Worm (Caenorhabditis elegans) whole organism, L3 larva: ENCODE data around the gene Y11D7A.9.

Experiments
- egl-27 ChIP-seq: sonication (generic microtip); optimal IDR thresholded peaks from 4 replicates; lab custom pipeline; 2017; ENCODE audit warnings: missing biosample characterization, missing genetic modification reagents, missing genetic modification characterization
- mdl-1 ChIP-seq: fragments of 150-350 bp; optimal IDR thresholded peaks from 2 replicates; lab custom pipeline; 2014; ENCODE audit warnings: missing biosample characterization, missing genetic modification characterization
- nfya-1 ChIP-seq: sonication (generic microtip); optimal IDR thresholded peaks from 2 replicates; lab custom pipeline; 2017; ENCODE audit warnings: missing genetic modification characterization, mild to moderate bottlenecking, missing compliant biosample characterization, antibody characterized with exemption, moderate library complexity; ENCODE audit not compliant: insufficient read depth
- nhr-43 ChIP-seq: sonication (generic microtip); optimal IDR thresholded peaks from 2 replicates; lab custom pipeline; 2016; ENCODE audit warnings: mild to moderate bottlenecking, missing genetic modification characterization, missing compliant biosample characterization; ENCODE audit not compliant: poor library complexity, severe bottlenecking
- tbx-2 ChIP-seq: sonication (generic microtip); optimal IDR thresholded peaks from 2 replicates; lab custom pipeline; 2016; ENCODE audit warnings: mild to moderate bottlenecking, missing genetic modification characterization, missing compliant biosample characterization

ce11 chrIV:9296285-9296684 lies 40.4 kb upstream of the Y11D7A.9 start, which contains the start of gene F49C12.1:
- no peak for TF ChIP-seq tbx-2
- no peak for TF ChIP-seq egl-27
- TF ChIP-seq nhr-43 (tag; lab: Kevin White, UChicago): no peak
- no peak for TF ChIP-seq nfya-1 (tag; lab: Kevin White, UChicago)
- TF ChIP-seq mdl-1 (tag; lab: Kevin White, UChicago): no peak
